Worm (Caenorhabditis elegans) whole organism, young adult: Measurements from ENCODE around the gene gcp-2.2.

Experiments
- Y53F4B.3 ChIP-seq: fragments of 200-800 bp; sonication (Bioruptor generic); IDR thresholded peaks from 2 replicates; pipeline ENCODE4 v1.3.6; 2022; ENCODE audit warnings: missing genetic modification reagents, missing genetic modification characterization, missing compliant biosample characterization
- Y53G8AR.9 ChIP-seq: fragments of 200-800 bp; sonication (Bioruptor generic); conservative IDR thresholded peaks from 2 replicates; pipeline ENCODE4 v1.3.6; 2022; ENCODE audit warnings: missing genetic modification reagents, missing genetic modification characterization, missing compliant biosample characterization
- ccch-3 ChIP-seq: fragments of 200-800 bp; sonication (Bioruptor generic); optimal IDR thresholded peaks from 2 replicates; lab custom pipeline; 2018; ENCODE audit warnings: mild to moderate bottlenecking, missing genetic modification characterization, missing compliant biosample characterization
- efl-1 ChIP-seq: fragments of 150-350 bp; optimal IDR thresholded peaks from 2 replicates; lab custom pipeline; 2014; ENCODE audit warnings: missing biosample characterization, missing genetic modification reagents, missing genetic modification characterization
- gei-17 ChIP-seq: fragments of 200-800 bp; sonication (Bioruptor generic); optimal IDR thresholded peaks from 2 replicates; lab custom pipeline; 2018; ENCODE audit warnings: mild to moderate bottlenecking, missing genetic modification characterization, missing compliant biosample characterization
- hmg-20 ChIP-seq: fragments of 200-800 bp; sonication (Bioruptor generic); IDR thresholded peaks from 2 replicates; pipeline ENCODE4 v1.3.6; 2022; ENCODE audit warnings: missing genetic modification reagents, missing genetic modification characterization, missing compliant biosample characterization
- nfya-1 ChIP-seq: sonication (generic microtip); optimal IDR thresholded peaks from 2 replicates; lab custom pipeline; 2017; ENCODE audit warnings: antibody characterized with exemption, missing compliant biosample characterization, missing genetic modification characterization, borderline replicate concordance; ENCODE audit not compliant: insufficient read depth
- pha-4 ChIP-seq: fragments of 150-350 bp; sonication (generic microtip); optimal IDR thresholded peaks from 2 replicates; lab custom pipeline; 2014; ENCODE audit warnings: missing biosample characterization, missing genetic modification reagents, missing genetic modification characterization
- unc-62 ChIP-seq: fragments of 150-350 bp; optimal IDR thresholded peaks from 2 replicates; lab custom pipeline; 2014; ENCODE audit warnings: missing biosample characterization, missing genetic modification reagents, missing genetic modification characterization

DNA sequence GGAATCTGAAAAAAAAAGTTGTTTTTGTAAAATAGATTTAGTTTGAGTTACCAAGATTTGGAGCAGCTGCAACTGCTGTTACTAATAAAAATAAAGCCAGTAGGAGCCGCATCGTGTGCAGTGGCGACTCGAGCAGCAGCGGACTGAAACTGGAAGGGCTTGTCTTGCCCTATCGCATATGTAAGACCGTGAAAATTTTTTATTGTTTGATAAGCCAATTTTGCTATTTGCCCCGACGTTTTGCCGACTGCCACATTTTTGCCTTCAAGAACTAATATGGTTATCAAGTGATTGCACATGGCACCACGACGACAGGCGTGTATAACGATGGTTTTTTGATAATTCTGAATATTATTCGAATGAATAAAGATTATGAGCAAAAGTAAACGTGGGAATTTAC is 37.8 kb upstream of the gcp-2.2 start, which contains the start of gene T25C12.3:
- TF ChIP-seq pha-4 (tag; lab: Kevin White, UChicago) (no peak), hmg-20 (GFP tag; lab: Robert Waterston, UW) (no peak), Y53G8AR.9 (no peak), gei-17 (GFP tag; lab: Kevin White, UChicago) (no peak), unc-62 (GFP tag; lab: Kevin White, UChicago) (no peak), nfya-1 (tag; lab: Kevin White, UChicago) (no peak), Y53F4B.3 (GFP tag; lab: Robert Waterston, UW) (no peak), efl-1 (no peak), ccch-3 (GFP tag; lab: Kevin White, UChicago) (no peak)
